Fruit fly (Drosophila melanogaster): ENCODE results near the gene CG11286.

DNA sequence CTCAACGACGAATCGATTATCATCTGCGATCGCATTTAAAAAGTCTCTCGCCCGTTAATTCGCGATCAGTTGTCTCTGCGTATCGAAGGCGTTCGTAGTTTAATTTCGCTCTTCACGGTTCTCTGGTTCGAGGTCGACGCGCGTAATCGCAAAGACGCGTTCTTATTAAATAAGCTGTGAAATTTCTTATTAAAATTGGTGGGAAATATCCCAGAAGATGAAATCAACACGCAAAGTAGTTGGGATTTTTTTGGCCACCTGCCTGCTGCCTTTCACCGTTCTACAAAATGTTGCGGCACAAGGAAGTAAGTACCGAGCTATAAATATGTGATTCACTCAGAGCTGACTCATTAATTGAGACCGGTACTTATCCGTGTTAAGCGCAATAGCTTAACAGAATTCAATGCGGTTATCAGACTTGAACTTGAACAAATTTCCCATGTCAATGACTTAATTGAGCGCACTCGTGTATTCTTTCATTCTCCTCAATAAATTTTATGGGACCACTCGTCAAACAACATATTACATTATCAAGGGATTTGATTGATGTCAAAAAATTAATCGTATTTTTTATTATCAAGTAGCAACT is 10.5 kb downstream of the CG11286 start:
- TF ChIP-seq CG4617 (GFP tag; optimal IDR thresholded peaks at IDR 0.05; ENCODE audit: borderline replicate concordance) (no peak), CG2875 (GFP tag; optimal IDR thresholded peaks at IDR 0.05) (no peak), CG7928 (GFP tag; optimal IDR thresholded peaks at IDR 0.05) (no peak), dan (GFP tag; IDR thresholded peaks at IDR 0.05) (no peak), CG8478 (optimal IDR thresholded peaks at IDR 0.05) (no peak), CG4404 (GFP tag; IDR thresholded peaks at IDR 0.05) (no peak), CG11560 (tag; IDR thresholded peaks at IDR 0.05) (no peak), nerfin-1 (tag; optimal IDR thresholded peaks at IDR 0.05) (no peak), tgo (GFP tag; IDR thresholded peaks at IDR 0.05) (no peak), CG2129 (GFP tag; IDR thresholded peaks at IDR 0.05; ENCODE audit: partially characterized antibody) (no peak)

Data from whole organism, embryonic.